Fruit fly (Drosophila melanogaster): ENCODE measurements around the gene Ndf.

Ndf gene

dm6 chr2L:10032415-10032814, 28.8 kb downstream of the Ndf start, which contains the start of gene obst-B (continued):
- TF ChIP-seq Nf-YB (GFP tag; optimal IDR thresholded peaks at IDR 0.05) (peak; percentile 85), Opbp (GFP tag; IDR thresholded peaks at IDR 0.05; ENCODE audit: partially characterized antibody) (peak; percentile 29; the same call in 1 of the 3 replicates), Bgb (GFP tag; IDR thresholded peaks at IDR 0.05; ENCODE audit: partially characterized antibody) (0 out of 2 replicates have a peak, but pooled peaks have one; percentile 21), CG12236 (GFP tag; optimal IDR thresholded peaks at IDR 0.05) (no peak), CkIIα-i1 (GFP tag; IDR thresholded peaks at IDR 0.05) (no peak), CG10979 (tag; optimal IDR thresholded peaks at IDR 0.05) (no peak), Chrac-16 (GFP tag; optimal IDR thresholded peaks at IDR 0.05) (no peak), nerfin-2 (GFP tag; IDR thresholded peaks at IDR 0.05; ENCODE audit: partially characterized antibody) (0 out of 2 replicates have a peak, but pooled peaks have one; percentile 23), Blimp-1 (GFP tag; optimal IDR thresholded peaks at IDR 0.05) (no peak), HLH4C (GFP tag; IDR thresholded peaks at IDR 0.05; ENCODE audit: partially characterized antibody) (peak; percentile 29; the same call in 2 of the 3 replicates)

DNA sequence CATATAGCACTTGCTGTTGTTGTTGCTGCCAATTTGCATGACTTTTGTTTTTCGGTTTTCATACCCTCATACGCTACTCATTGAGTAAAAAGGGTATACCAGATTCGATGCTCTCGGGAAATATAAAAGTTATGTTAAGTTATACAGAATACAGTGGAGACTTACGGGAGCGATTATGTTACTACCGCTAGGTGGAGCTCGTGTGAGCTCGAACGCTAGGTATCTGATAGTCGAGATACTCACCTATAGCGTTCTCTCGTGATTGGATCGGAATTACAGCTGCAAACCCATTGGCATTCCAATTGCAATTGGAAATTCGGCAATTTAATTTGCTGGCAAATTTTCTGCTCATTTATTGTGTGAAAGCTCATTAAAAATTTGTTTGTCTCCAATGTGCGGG, 29.8 kb downstream of the Ndf start:
- TF ChIP-seq bsh (GFP tag; optimal IDR thresholded peaks at IDR 0.05) (no peak), Pdp1 (GFP tag; optimal IDR thresholded peaks at IDR 0.05) (no peak), tio (GFP tag; optimal IDR thresholded peaks at IDR 0.05) (no peak), tx (GFP tag; optimal IDR thresholded peaks at IDR 0.05) (no peak), Kr (GFP tag; optimal IDR thresholded peaks at IDR 0.05) (no peak), CG30020 (tag; optimal IDR thresholded peaks at IDR 0.05) (no peak), tap (tag; optimal IDR thresholded peaks at IDR 0.05) (no peak), knrl (GFP tag; IDR thresholded peaks at IDR 0.05; ENCODE audit: partially characterized antibody) (peak; percentile 43; the same call in 1 of the 3 replicates), esg (GFP tag; conservative IDR thresholded peaks at IDR 0.05) (no peak), CG17359 (tag; optimal IDR thresholded peaks at IDR 0.05) (no peak), Bgb (GFP tag; IDR thresholded peaks at IDR 0.05; ENCODE audit: partially characterized antibody) (peak; percentile 82), CTCF (GFP tag; optimal IDR thresholded peaks at IDR 0.05) (peak; percentile 83), CG18476 (GFP tag; optimal IDR thresholded peaks at IDR 0.05) (no peak), chinmo (GFP tag; IDR thresholded peaks at IDR 0.05; ENCODE audit: partially characterized antibody) (0 out of 4 replicates have a peak, but pooled peaks have one; percentile 31), en (GFP tag; optimal IDR thresholded peaks at IDR 0.05) (no peak), H15 (GFP tag; IDR thresholded peaks at IDR 0.05) (0 out of 3 replicates have a peak, but pooled peaks have one; percentile 32), Dip3 (GFP tag; optimal IDR thresholded peaks at IDR 0.05) (no peak), Gug (GFP tag; IDR thresholded peaks at IDR 0.05) (no peak), pzg (GFP tag; optimal IDR thresholded peaks at IDR 0.05) (no peak), mld (GFP tag; IDR thresholded peaks at IDR 0.05; ENCODE audit: partially characterized antibody) (peak; percentile 89), unc-4 (GFP tag; IDR thresholded peaks at IDR 0.05; ENCODE audit: partially characterized antibody) (no peak), CG11695 (GFP tag; IDR thresholded peaks at IDR 0.05) (no peak), CG17361 (GFP tag; IDR thresholded peaks at IDR 0.05) (no peak), Scr (GFP tag; IDR thresholded peaks at IDR 0.05; ENCODE audit: partially characterized antibody) (peak; percentile 55; the same call in 1 of the 2 replicates), Usf (GFP tag; optimal IDR thresholded peaks at IDR 0.05) (no peak), toy (GFP tag; IDR thresholded peaks at IDR 0.05) (no peak), Myb (GFP tag; optimal IDR thresholded peaks at IDR 0.05) (no peak), fd96Cb (tag; optimal IDR thresholded peaks at IDR 0.05) (no peak), Dref (GFP tag; IDR thresholded peaks at IDR 0.05) (no peak), dimm (GFP tag; IDR thresholded peaks at IDR 0.05) (no peak), zen2 (GFP tag; IDR thresholded peaks at IDR 0.05; ENCODE audit: partially characterized antibody) (peak; percentile 40; the same call in 1 of the 3 replicates), CG8388 (GFP tag; optimal IDR thresholded peaks at IDR 0.05) (no peak), onecut (GFP tag; IDR thresholded peaks at IDR 0.05) (no peak), D19B (GFP tag; optimal IDR thresholded peaks at IDR 0.05) (peak; percentile 38), dmrt99B (tag; optimal IDR thresholded peaks at IDR 0.05) (no peak), br (optimal IDR thresholded peaks at IDR 0.05) (no peak), hth (optimal IDR thresholded peaks at IDR 0.05) (no peak), chm (GFP tag; IDR thresholded peaks at IDR 0.05) (no peak), NK7.1 (GFP tag; optimal IDR thresholded peaks at IDR 0.05) (no peak), otp (GFP tag; IDR thresholded peaks at IDR 0.05) (no peak), bowl (GFP tag; IDR thresholded peaks at IDR 0.05) (no peak)
